Worm (Caenorhabditis elegans): ENCODE measurements around the gene rfs-1.

rfs-1 gene

ce11 chrIII:8268296-8268695, 42.0 kb downstream of the rfs-1 start, which contains the start of the genes F09G8.7 and crn-7:
TSS of gene F09G8.7 (minus strand) at chrIII:8268355.
TSS of gene crn-7 (plus strand) at chrIII:8268531.
- TF ChIP-seq efl-1 (optimal IDR thresholded peaks at IDR 0.05) (peak; percentile 32 to 36), efl-1 (GFP tag; optimal IDR thresholded peaks at IDR 0.05 in 1 of 2) (peak in 1 of 2 experiments; percentile 17), nhr-237 (tag; optimal IDR thresholded peaks at IDR 0.05) (no peak), ztf-4 (tag; optimal IDR thresholded peaks at IDR 0.05) (no peak), skn-1 (tag; optimal IDR thresholded peaks at IDR 0.05) (peak; percentile 25), snu-23 (GFP tag; optimal IDR thresholded peaks at IDR 0.05) (peak; percentile 33), lin-35 (GFP tag; optimal IDR thresholded peaks at IDR 0.05) (peak; percentile 23 to 31), blmp-1 (tag; optimal IDR thresholded peaks at IDR 0.05) (peak; percentile 46), lir-3 (tag; optimal IDR thresholded peaks at IDR 0.05; ENCODE audit: poor library complexity) (peak; percentile 24), vab-15 (tag; optimal IDR thresholded peaks at IDR 0.05) (no peak), lsy-2 (tag; optimal IDR thresholded peaks at IDR 0.05) (peak in 1 of 2 experiments; percentile 55), mep-1 (tag; optimal IDR thresholded peaks at IDR 0.05) (no peak), pqm-1 (tag; optimal IDR thresholded peaks at IDR 0.05) (no peak), unc-130 (tag; optimal IDR thresholded peaks at IDR 0.05) (no peak), ces-1 (GFP tag; optimal IDR thresholded peaks at IDR 0.05) (no peak), ceh-82 (tag; optimal IDR thresholded peaks at IDR 0.05) (peak in 1 of 3 experiments; percentile 31), lin-15B (tag; optimal IDR thresholded peaks at IDR 0.05) (peak; percentile 15), dpl-1 (GFP tag; optimal IDR thresholded peaks at IDR 0.05) (peak in 2 of 3 experiments; percentile 36 to 44), rnt-1 (tag; optimal IDR thresholded peaks at IDR 0.05) (peak; percentile 45)

ce11 chrIII:8271676-8272225, 45.5 kb downstream of the rfs-1 start, which contains the start of the genes mps-4 and F09G8.10:
TSS of gene mps-4 (minus strand) at chrIII:8271776.
TSS of gene F09G8.10 (minus strand) at chrIII:8272175.
- TF ChIP-seq irx-1 (tag; optimal IDR thresholded peaks at IDR 0.05) (no peak), unc-130 (tag; optimal IDR thresholded peaks at IDR 0.05) (no peak), snpc-4 (tag; optimal IDR thresholded peaks at IDR 0.05) (no peak), vab-15 (tag; optimal IDR thresholded peaks at IDR 0.05) (no peak), ceh-8 (GFP tag; optimal IDR thresholded peaks at IDR 0.05) (no peak), isw-1 (GFP tag; IDR thresholded peaks at IDR 0.05) (no peak), ces-1 (GFP tag; optimal IDR thresholded peaks at IDR 0.05) (no peak), ztf-11 (tag; optimal IDR thresholded peaks at IDR 0.05) (no peak)

- no peak for TF ChIP-seq xbp-1 (tag; optimal IDR thresholded peaks at IDR 0.05)
- TF ChIP-seq unc-62 (GFP tag; optimal IDR thresholded peaks at IDR 0.05): no peak
- TF ChIP-seq alr-1 (tag; optimal IDR thresholded peaks at IDR 0.05; ENCODE audit: borderline replicate concordance): no peak
- TF ChIP-seq nhr-28 (tag; optimal IDR thresholded peaks at IDR 0.05): no peak
- TF ChIP-seq ceh-8 (GFP tag; optimal IDR thresholded peaks at IDR 0.05): no peak
- TF ChIP-seq sox-4 (tag; optimal IDR thresholded peaks at IDR 0.05): no peak
- TF ChIP-seq pqm-1 (tag; optimal IDR thresholded peaks at IDR 0.05): no peak
- no peak for TF ChIP-seq ceh-63 (GFP tag; optimal IDR thresholded peaks at IDR 0.05)
- TF ChIP-seq nhr-19 (GFP tag; conservative IDR thresholded peaks at IDR 0.05): no peak
- TF ChIP-seq nhr-20 (tag; optimal IDR thresholded peaks at IDR 0.05): no peak
- TF ChIP-seq ceh-82 (tag; optimal IDR thresholded peaks at IDR 0.05): no peak
- TF ChIP-seq hpl-2 (GFP tag; optimal IDR thresholded peaks at IDR 0.05): no peak
- no peak for TF ChIP-seq swsn-7 (tag; optimal IDR thresholded peaks at IDR 0.05)
- no peak for TF ChIP-seq nhr-76 (tag; optimal IDR thresholded peaks at IDR 0.05)
- TF ChIP-seq ces-1 (GFP tag; optimal IDR thresholded peaks at IDR 0.05): no peak
- TF ChIP-seq pax-3 (tag; optimal IDR thresholded peaks at IDR 0.05): no peak
- TF ChIP-seq pag-3 (tag; optimal IDR thresholded peaks at IDR 0.05; ENCODE audit: borderline replicate concordance, insufficient read depth): no peak
Measured at ce11 chrIII:8275871-8276270, 49.6 kb downstream of the rfs-1 start, which contains the start of gene clec-160. TSS of gene clec-160 (minus strand) at chrIII:8275971.

Measured in whole organism, L1 larva.